Fruit fly (Drosophila melanogaster) whole organism, adult: ENCODE measurements around the gene mRpL21.

Source experiments
- CG11617 ChIP-seq: fragments of 200-800 bp; sonication (Bioruptor generic); optimal IDR thresholded peaks from 2 replicates; lab custom pipeline; 2017; ENCODE audit warnings: mild to moderate bottlenecking, missing biosample characterization, missing genetic modification reagents, missing genetic modification characterization
- CG14711 ChIP-seq: fragments of 200-800 bp; sonication (Bioruptor generic); optimal IDR thresholded peaks from 2 replicates; lab custom pipeline; 2018; ENCODE audit warnings: missing biosample characterization, mild to moderate bottlenecking, missing genetic modification characterization, moderate library complexity
- CG1620 ChIP-seq: fragments of 200-800 bp; sonication (Bioruptor generic); optimal IDR thresholded peaks from 2 replicates; lab custom pipeline; 2016; ENCODE audit warnings: missing biosample characterization, missing genetic modification characterization
- CG7045 ChIP-seq: fragments of 200-800 bp; sonication (Bioruptor generic); optimal IDR thresholded peaks from 2 replicates; lab custom pipeline; 2017; ENCODE audit warnings: missing biosample characterization, mild to moderate bottlenecking, missing genetic modification characterization
- Clk ChIP-seq: fragments of 200-800 bp; sonication (Bioruptor generic); optimal IDR thresholded peaks from 2 replicates; lab custom pipeline; 2017; ENCODE audit warnings: missing biosample characterization, missing genetic modification characterization
- Crg-1 ChIP-seq: fragments of 200-800 bp; sonication (Bioruptor generic); optimal IDR thresholded peaks from 2 replicates; lab custom pipeline; 2016; ENCODE audit warnings: missing biosample characterization, missing genetic modification characterization
- Hr96 ChIP-seq: fragments of 200-800 bp; sonication (Bioruptor generic); optimal IDR thresholded peaks from 2 replicates; lab custom pipeline; 2016; ENCODE audit warnings: missing biosample characterization, missing genetic modification characterization
- bab1 ChIP-seq: fragments of 200-800 bp; sonication (Bioruptor generic); optimal IDR thresholded peaks from 3 replicates; lab custom pipeline; 2019; ENCODE audit warnings: missing biosample characterization, mild to moderate bottlenecking, missing genetic modification characterization, moderate library complexity
- cic ChIP-seq: fragments of 200-800 bp; sonication (Bioruptor generic); optimal IDR thresholded peaks from 2 replicates; lab custom pipeline; 2017; ENCODE audit warnings: missing biosample characterization, mild to moderate bottlenecking, missing genetic modification characterization, moderate library complexity
- cnc ChIP-seq, 2 experiments: fragments of >200 bp; optimal IDR thresholded peaks; 2 replicates each; lab custom pipeline; 2017
- kay ChIP-seq: fragments of 200-800 bp; sonication (Bioruptor generic); peaks from one replicate; lab custom pipeline; 2016; ENCODE audit warnings: missing biosample characterization, missing genetic modification characterization, borderline replicate concordance
- pad ChIP-seq: fragments of 200-800 bp; sonication (Bioruptor generic); optimal IDR thresholded peaks from 3 replicates; lab custom pipeline; 2017; ENCODE audit warnings: missing biosample characterization, missing genetic modification characterization, mild to moderate bottlenecking, moderate library complexity, missing genetic modification reagents

DNA sequence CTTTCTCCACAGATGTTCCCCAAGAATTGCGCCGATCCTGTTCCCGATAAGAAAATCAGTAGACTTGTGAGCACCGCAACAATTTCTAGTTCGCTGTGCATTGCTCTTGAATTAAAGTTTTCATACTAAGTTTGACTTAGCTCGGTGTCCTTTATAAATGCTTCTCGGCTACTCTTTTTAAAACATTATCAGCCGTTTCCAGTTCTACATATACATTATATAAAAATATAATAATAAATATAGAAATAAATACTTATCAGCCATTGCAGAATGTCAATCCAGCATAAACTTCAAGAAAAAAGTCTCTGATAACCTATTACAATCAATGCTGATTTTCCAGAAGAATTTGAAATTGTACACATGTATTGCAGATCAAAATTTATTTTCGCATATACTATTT, 15.7 kb upstream of the mRpL21 start, which contains the start of gene CG14088:
- TF ChIP-seq cnc (optimal IDR thresholded peaks at IDR 0.05; lab: Kevin White, UChicago) (no peak), Hr96 (GFP tag; lab: Kevin White, UChicago) (no peak), kay (no peak), Clk (no peak), cic (GFP tag; lab: Kevin White, UChicago) (no peak), Crg-1 (GFP tag; lab: Kevin White, UChicago) (no peak), bab1 (GFP tag; lab: Kevin White, UChicago) (no peak), CG14711 (tag; lab: Kevin White, UChicago) (no peak), CG11617 (no peak), pad (GFP tag; lab: Kevin White, UChicago) (no peak), CG7045 (GFP tag; lab: Kevin White, UChicago) (no peak), CG1620 (GFP tag; lab: Kevin White, UChicago) (no peak)
